Worm (Caenorhabditis elegans): ENCODE results near the gene T25B9.5.

- TF ChIP-seq lir-3 (tag; optimal IDR thresholded peaks at IDR 0.05) (no peak), fkh-10 (GFP tag; optimal IDR thresholded peaks at IDR 0.05) (no peak), mep-1 (tag; optimal IDR thresholded peaks at IDR 0.05) (no peak), nhr-11 (tag; optimal IDR thresholded peaks at IDR 0.05) (no peak), lsy-2 (tag; optimal IDR thresholded peaks at IDR 0.05) (no peak), daf-16 (GFP tag; optimal IDR thresholded peaks at IDR 0.05) (no peak), daf-16 (tag; optimal IDR thresholded peaks at IDR 0.05) (no peak), zfp-2 (tag; optimal IDR thresholded peaks at IDR 0.05) (no peak), dpl-1 (GFP tag; optimal IDR thresholded peaks at IDR 0.05) (no peak), ztf-11 (tag; optimal IDR thresholded peaks at IDR 0.05) (no peak), nhr-41 (GFP tag; IDR thresholded peaks at IDR 0.05) (no peak), skn-1 (tag; optimal IDR thresholded peaks at IDR 0.05) (no peak), nhr-6 (tag; optimal IDR thresholded peaks at IDR 0.05) (no peak), zag-1 (tag; optimal IDR thresholded peaks at IDR 0.05) (no peak)
Observed at ce11 chrIV:10745332-10745731, 9.3 kb downstream of the T25B9.5 start.

Data from whole organism, L4 larva.